Worm (Caenorhabditis elegans): ENCODE data around the gene mpz-5.

DNA sequence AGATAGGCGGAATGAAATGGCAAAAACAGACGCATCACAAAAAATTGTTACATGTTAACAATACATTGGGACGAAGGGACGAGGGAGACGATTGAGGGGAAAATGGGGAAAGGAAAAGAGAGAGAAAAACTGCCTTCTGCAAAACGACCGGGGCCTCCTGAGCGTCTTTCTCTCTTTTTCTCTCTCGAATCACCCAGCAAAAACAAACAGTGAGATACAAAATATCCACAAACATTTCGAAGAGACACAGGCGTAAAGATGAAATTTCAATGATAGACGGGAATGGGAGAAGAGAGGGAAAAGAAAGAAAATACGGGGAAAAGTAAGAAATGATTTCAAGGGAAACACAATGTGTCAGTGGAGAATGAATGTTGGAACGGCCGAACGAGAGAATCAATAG, 27.6 kb downstream of the mpz-5 start:
- TF ChIP-seq pes-1 (GFP tag; IDR thresholded peaks at IDR 0.05) = no peak
- no peak for TF ChIP-seq ama-1 (optimal IDR thresholded peaks at IDR 0.05)
- no peak for TF ChIP-seq ceh-13 (GFP tag; optimal IDR thresholded peaks at IDR 0.05)
- no peak for TF ChIP-seq hmg-4 (GFP tag; optimal IDR thresholded peaks at IDR 0.05)
- no peak for TF ChIP-seq scrt-1 (GFP tag; IDR thresholded peaks at IDR 0.05)
- TF ChIP-seq ets-7 (tag; optimal IDR thresholded peaks at IDR 0.05) = no peak
- TF ChIP-seq aly-1 (tag; optimal IDR thresholded peaks at IDR 0.05) = no peak
- no peak for TF ChIP-seq flt-1 (GFP tag; IDR thresholded peaks at IDR 0.05)
- no peak for TF ChIP-seq tbx-11 (GFP tag; IDR thresholded peaks at IDR 0.05)
- no peak for TF ChIP-seq tra-4 (tag; optimal IDR thresholded peaks at IDR 0.05)
- no peak for TF ChIP-seq ceh-36 (tag; optimal IDR thresholded peaks at IDR 0.05)
- TF ChIP-seq sea-1 (GFP tag; conservative IDR thresholded peaks at IDR 0.05) = no peak
- TF ChIP-seq hnd-1 (tag; optimal IDR thresholded peaks at IDR 0.05) = no peak
